Worm (Caenorhabditis elegans) whole organism, L1 larva: Measurements from ENCODE around the gene sqv-7.

Experiments
- efl-1 ChIP-seq, 4 experiments: fragments of 150-350 bp; optimal IDR thresholded peaks in 3 of 4; peaks in 1 of 4; 1 replicate in 1 of 4; 2 replicates in 3 of 4; lab custom pipeline; 2014; ENCODE audit warnings: missing biosample characterization in 2 of 4, missing genetic modification characterization in 2 of 4, missing genetic modification reagents in 2 of 4
- elt-2 ChIP-seq: sonication (generic microtip); optimal IDR thresholded peaks from 2 replicates; lab custom pipeline; 2016; ENCODE audit warnings: missing genetic modification characterization, mild to moderate bottlenecking, inconsistent platforms, missing compliant biosample characterization, missing genetic modification reagents
- fkh-4 ChIP-seq: sonication (generic microtip); optimal IDR thresholded peaks from 2 replicates; lab custom pipeline; 2016; ENCODE audit warnings: missing compliant biosample characterization, missing genetic modification characterization, borderline replicate concordance
- mab-9 ChIP-seq: fragments of 200-800 bp; sonication (Bioruptor generic); IDR thresholded peaks from 2 replicates; pipeline ENCODE4 v1.3.6; 2022; ENCODE audit warnings: missing genetic modification reagents, missing genetic modification characterization, missing compliant biosample characterization
- nhr-12 ChIP-seq: sonication (generic microtip); optimal IDR thresholded peaks from 2 replicates; lab custom pipeline; 2017; ENCODE audit warnings: missing biosample characterization, missing genetic modification characterization

DNA sequence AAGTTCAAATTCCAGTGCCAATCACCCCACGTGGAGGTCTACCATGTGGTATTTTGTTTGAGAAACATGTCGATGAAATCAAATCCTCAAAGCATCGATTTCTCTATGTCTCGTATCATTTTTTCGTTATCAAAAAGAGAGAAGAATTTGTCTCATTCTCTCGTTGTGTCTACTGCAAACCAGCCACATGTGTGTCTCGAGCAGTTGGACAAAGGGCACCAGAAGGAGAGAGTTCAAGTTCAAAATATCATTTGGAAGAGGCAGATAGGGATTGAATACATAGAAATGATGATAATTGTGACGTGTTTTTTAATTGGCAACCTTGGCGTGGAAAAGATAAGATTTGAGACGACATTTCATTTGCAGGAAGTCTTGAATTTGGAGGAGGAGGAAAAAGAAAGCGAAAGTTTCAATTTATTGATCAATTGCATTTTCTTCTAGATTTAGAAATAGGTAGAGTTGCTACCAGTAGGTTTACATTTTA lies 46.8 kb upstream of the sqv-7 start:
- TF ChIP-seq efl-1 (optimal IDR thresholded peaks at IDR 0.05; lab: Kevin White, UChicago): peak in 1 of 2 experiments; percentile 28
- TF ChIP-seq efl-1 (GFP tag; optimal IDR thresholded peaks at IDR 0.05 in 1 of 2; lab: Kevin White, UChicago): peak; percentile 7 to 87
- TF ChIP-seq fkh-4 (tag; lab: Kevin White, UChicago): no peak
- peak; percentile 83 for TF ChIP-seq elt-2
- TF ChIP-seq mab-9 (GFP tag; lab: Robert Waterston, UW): no peak
- TF ChIP-seq nhr-12 (tag; lab: Kevin White, UChicago): no peak
